Fruit fly (Drosophila melanogaster) whole organism, embryonic: Measurements from ENCODE around the gene CG14020.
A peak's percentile ranks its signal among the peaks of the same experiment; 100 is the strongest.

ENCODE experiments used
- Atf-2 ChIP-seq: fragments of 200-800 bp; sonication (Bioruptor generic); optimal IDR thresholded peaks from 2 replicates; lab custom pipeline; 2016; ENCODE audit warnings: missing biosample characterization, missing genetic modification characterization
- CG10274 ChIP-seq: fragments of 200-800 bp; sonication (Bioruptor generic); optimal IDR thresholded peaks from 3 replicates; lab custom pipeline; 2017; ENCODE audit warnings: missing biosample characterization, mild to moderate bottlenecking, missing genetic modification characterization
- CG10321 ChIP-seq: fragments of 200-800 bp; sonication (Bioruptor generic); IDR thresholded peaks from 2 replicates; pipeline ENCODE4 v1.3.6; 2022; ENCODE audit warnings: missing biosample characterization, missing genetic modification characterization
- CG10431 ChIP-seq: fragments of 200-800 bp; sonication (Bioruptor generic); optimal IDR thresholded peaks from 3 replicates; lab custom pipeline; 2018; ENCODE audit warnings: missing biosample characterization, mild to moderate bottlenecking, missing genetic modification characterization
- CG10979 ChIP-seq: fragments of 200-800 bp; sonication (Bioruptor generic); optimal IDR thresholded peaks from 2 replicates; lab custom pipeline; 2018; ENCODE audit warnings: missing biosample characterization, mild to moderate bottlenecking, missing genetic modification characterization, moderate library complexity
- CG11723 ChIP-seq: fragments of 200-800 bp; sonication (Bioruptor generic); optimal IDR thresholded peaks from 2 replicates; lab custom pipeline; 2017; ENCODE audit warnings: missing biosample characterization, mild to moderate bottlenecking, missing genetic modification characterization
- CG13624 ChIP-seq: fragments of 200-800 bp; sonication (Bioruptor generic); optimal IDR thresholded peaks from 2 replicates; lab custom pipeline; 2016; ENCODE audit warnings: missing biosample characterization, missing genetic modification characterization
- CG16813 ChIP-seq: fragments of 200-800 bp; sonication (Bioruptor generic); IDR thresholded peaks from 3 replicates; pipeline ENCODE4 v1.3.6; 2022; ENCODE audit warnings: missing biosample characterization, missing genetic modification characterization; ENCODE audit not compliant: partially characterized antibody
- CG16815 ChIP-seq: fragments of 200-800 bp; sonication (Bioruptor generic); optimal IDR thresholded peaks from 3 replicates; lab custom pipeline; 2017; ENCODE audit warnings: missing biosample characterization, mild to moderate bottlenecking, missing genetic modification characterization
- CG17186 ChIP-seq: fragments of 200-800 bp; sonication (Bioruptor generic); optimal IDR thresholded peaks from 3 replicates; lab custom pipeline; 2017; ENCODE audit warnings: missing biosample characterization, missing genetic modification reagents, missing genetic modification characterization
- CG17361 ChIP-seq: fragments of 200-800 bp; sonication (Bioruptor generic); IDR thresholded peaks from 3 replicates; pipeline ENCODE4 v1.3.6; 2022; ENCODE audit warnings: missing biosample characterization, missing genetic modification characterization
- CG2116 ChIP-seq: fragments of 200-800 bp; sonication (Bioruptor generic); optimal IDR thresholded peaks from 3 replicates; lab custom pipeline; 2018; ENCODE audit warnings: missing biosample characterization, mild to moderate bottlenecking, missing genetic modification characterization
- CG2120 ChIP-seq: fragments of 200-800 bp; sonication (Bioruptor generic); optimal IDR thresholded peaks from 3 replicates; lab custom pipeline; 2016; ENCODE audit warnings: missing biosample characterization, missing genetic modification characterization
- CG2202 ChIP-seq: fragments of 200-800 bp; sonication (Bioruptor generic); optimal IDR thresholded peaks from 2 replicates; lab custom pipeline; 2018; ENCODE audit warnings: missing biosample characterization, mild to moderate bottlenecking, missing genetic modification characterization
- CG2678 ChIP-seq: fragments of 200-800 bp; sonication (Bioruptor generic); optimal IDR thresholded peaks from 3 replicates; lab custom pipeline; 2019; ENCODE audit warnings: missing biosample characterization, mild to moderate bottlenecking, missing genetic modification characterization, moderate library complexity
- CG4282 ChIP-seq: fragments of 200-800 bp; sonication (Bioruptor generic); optimal IDR thresholded peaks from 2 replicates; lab custom pipeline; 2016; ENCODE audit warnings: missing biosample characterization, missing genetic modification characterization
- CG4707 ChIP-seq: fragments of 200-800 bp; sonication (Bioruptor generic); optimal IDR thresholded peaks from 2 replicates; lab custom pipeline; 2018; ENCODE audit warnings: missing biosample characterization, mild to moderate bottlenecking, missing genetic modification characterization, moderate library complexity
- CG8281 ChIP-seq: fragments of 200-800 bp; sonication (Bioruptor generic); optimal IDR thresholded peaks from 2 replicates; lab custom pipeline; 2018; ENCODE audit warnings: missing biosample characterization, mild to moderate bottlenecking, missing genetic modification characterization, moderate library complexity
- CG8290 ChIP-seq, 3 experiments: fragments of 200-800 bp; sonication (Bioruptor generic); optimal IDR thresholded peaks; 2 replicates each; lab custom pipeline; 2016 to 2019; ENCODE audit warnings: missing biosample characterization in 3 of 3, missing genetic modification characterization in 3 of 3, mild to moderate bottlenecking in 2 of 3, moderate library complexity in 1 of 3
- CG8478 ChIP-seq: fragments of >200 bp; optimal IDR thresholded peaks from 2 replicates; lab custom pipeline; 2018
- CG9817 ChIP-seq: fragments of 200-800 bp; sonication (Bioruptor generic); optimal IDR thresholded peaks from 2 replicates; lab custom pipeline; 2018; ENCODE audit warnings: missing biosample characterization, mild to moderate bottlenecking, missing genetic modification characterization, moderate library complexity
- Dad ChIP-seq: fragments of 200-800 bp; sonication (Bioruptor generic); optimal IDR thresholded peaks from 3 replicates; lab custom pipeline; 2016; ENCODE audit warnings: missing biosample characterization, missing genetic modification characterization
- Dbx ChIP-seq: fragments of 200-800 bp; sonication (Bioruptor generic); IDR thresholded peaks from 3 replicates; pipeline ENCODE4 v1.3.6; 2022; ENCODE audit warnings: missing biosample characterization, missing genetic modification characterization
- Doc2 ChIP-seq: fragments of 200-800 bp; sonication (Bioruptor generic); IDR thresholded peaks from 2 replicates; pipeline ENCODE4 v1.3.6; 2022; ENCODE audit warnings: missing biosample characterization, missing genetic modification characterization
- E2f1 ChIP-seq: fragments of 200-800 bp; sonication (Bioruptor generic); IDR thresholded peaks from 2 replicates; pipeline ENCODE4 v1.3.6; 2022; ENCODE audit warnings: missing biosample characterization, missing genetic modification characterization
- E2f2 ChIP-seq: fragments of 200-800 bp; sonication (Bioruptor generic); IDR thresholded peaks from 2 replicates; pipeline ENCODE4 v1.3.6; 2022; ENCODE audit warnings: missing biosample characterization, missing genetic modification characterization
- HLHmδ ChIP-seq: fragments of 200-800 bp; sonication (Bioruptor generic); optimal IDR thresholded peaks from 2 replicates; lab custom pipeline; 2018; ENCODE audit warnings: missing biosample characterization, mild to moderate bottlenecking, missing genetic modification characterization, moderate library complexity
- Hmx ChIP-seq: fragments of 200-800 bp; sonication (Bioruptor generic); optimal IDR thresholded peaks from 2 replicates; lab custom pipeline; 2016; ENCODE audit warnings: missing biosample characterization, missing genetic modification characterization
- Jarid2 ChIP-seq: fragments of 200-800 bp; sonication (Bioruptor generic); optimal IDR thresholded peaks from 3 replicates; lab custom pipeline; 2017; ENCODE audit warnings: mild to moderate bottlenecking, missing biosample characterization, missing genetic modification reagents, missing genetic modification characterization
- Mrtf ChIP-seq: fragments of 200-800 bp; sonication (Bioruptor generic); IDR thresholded peaks from 3 replicates; pipeline ENCODE4 v1.3.6; 2022; ENCODE audit warnings: missing biosample characterization, missing genetic modification characterization
- Sry-β ChIP-seq: fragments of 200-800 bp; sonication (Bioruptor generic); optimal IDR thresholded peaks from 2 replicates; lab custom pipeline; 2018; ENCODE audit warnings: missing biosample characterization, mild to moderate bottlenecking, missing genetic modification characterization, moderate library complexity
- abd-A ChIP-seq: fragments of 200-800 bp; sonication (Bioruptor generic); optimal IDR thresholded peaks from 3 replicates; lab custom pipeline; 2019; ENCODE audit warnings: missing biosample characterization, mild to moderate bottlenecking, missing genetic modification characterization, moderate library complexity
- ash1 ChIP-seq: fragments of 200-800 bp; sonication (Bioruptor generic); optimal IDR thresholded peaks from 2 replicates; lab custom pipeline; 2018; ENCODE audit warnings: missing biosample characterization, mild to moderate bottlenecking, missing genetic modification characterization
- caup ChIP-seq: fragments of 200-800 bp; sonication (Bioruptor generic); optimal IDR thresholded peaks from 3 replicates; lab custom pipeline; 2017; ENCODE audit warnings: missing biosample characterization, mild to moderate bottlenecking, missing genetic modification characterization, moderate library complexity; ENCODE audit not compliant: severe bottlenecking
- cg ChIP-seq: fragments of 200-800 bp; sonication (Bioruptor generic); optimal IDR thresholded peaks from 3 replicates; lab custom pipeline; 2019; ENCODE audit warnings: missing biosample characterization, mild to moderate bottlenecking, missing genetic modification characterization, moderate library complexity
- chm ChIP-seq: fragments of 200-800 bp; sonication (Bioruptor generic); IDR thresholded peaks from 2 replicates; pipeline ENCODE4 v1.3.6; 2022; ENCODE audit warnings: missing biosample characterization, missing genetic modification characterization
- ci ChIP-seq: fragments of 200-800 bp; sonication (Bioruptor generic); IDR thresholded peaks from 3 replicates; pipeline ENCODE4 v1.3.6; 2022; ENCODE audit warnings: missing biosample characterization, missing genetic modification characterization
- crc ChIP-seq: fragments of 200-800 bp; sonication (Bioruptor generic); optimal IDR thresholded peaks from 2 replicates; lab custom pipeline; 2016; ENCODE audit warnings: missing biosample characterization, missing genetic modification characterization
- dimm ChIP-seq: fragments of 200-800 bp; sonication (Bioruptor generic); IDR thresholded peaks from 2 replicates; pipeline ENCODE4 v1.3.6; 2022; ENCODE audit warnings: missing biosample characterization, missing genetic modification characterization
- gce ChIP-seq: fragments of 200-800 bp; sonication (Bioruptor generic); IDR thresholded peaks from 3 replicates; pipeline ENCODE4 v1.3.6; 2022; ENCODE audit warnings: missing biosample characterization, missing genetic modification characterization
- grn ChIP-seq: fragments of 200-800 bp; sonication (Bioruptor generic); optimal IDR thresholded peaks from 3 replicates; lab custom pipeline; 2017; ENCODE audit warnings: missing biosample characterization, missing genetic modification characterization
- inv ChIP-seq: fragments of 200-800 bp; sonication (Bioruptor generic); IDR thresholded peaks from 2 replicates; pipeline ENCODE4 v1.3.6; 2022; ENCODE audit warnings: missing biosample characterization, missing genetic modification characterization; ENCODE audit not compliant: partially characterized antibody
- nerfin-1 ChIP-seq: fragments of 200-800 bp; sonication (Bioruptor generic); optimal IDR thresholded peaks from 3 replicates; lab custom pipeline; 2019; ENCODE audit warnings: missing biosample characterization, mild to moderate bottlenecking, missing genetic modification characterization, moderate library complexity
- nom ChIP-seq: fragments of 200-800 bp; sonication (Bioruptor generic); optimal IDR thresholded peaks from 2 replicates; lab custom pipeline; 2017; ENCODE audit warnings: missing biosample characterization, missing genetic modification characterization, mild to moderate bottlenecking, moderate library complexity, missing genetic modification reagents
- pum ChIP-seq: fragments of 200-800 bp; sonication (Bioruptor generic); optimal IDR thresholded peaks from 2 replicates; lab custom pipeline; 2016; ENCODE audit warnings: missing biosample characterization, missing genetic modification characterization
- seq ChIP-seq: fragments of 200-800 bp; sonication (Bioruptor generic); IDR thresholded peaks from 2 replicates; pipeline ENCODE4 v1.3.6; 2022; ENCODE audit warnings: missing biosample characterization, missing genetic modification characterization
- tgo ChIP-seq: fragments of 200-800 bp; sonication (Bioruptor generic); IDR thresholded peaks from 3 replicates; pipeline ENCODE4 v1.3.6; 2022; ENCODE audit warnings: missing biosample characterization, missing genetic modification characterization
- tio ChIP-seq: fragments of 200-800 bp; sonication (Bioruptor generic); optimal IDR thresholded peaks from 2 replicates; lab custom pipeline; 2017; ENCODE audit warnings: missing biosample characterization, missing genetic modification characterization, inconsistent platforms
- trem ChIP-seq: fragments of 200-800 bp; optimal IDR thresholded peaks from 3 replicates; lab custom pipeline; 2019; ENCODE audit warnings: missing biosample characterization, mild to moderate bottlenecking, missing genetic modification characterization, moderate library complexity
- zen2 ChIP-seq: fragments of 200-800 bp; sonication (Bioruptor generic); IDR thresholded peaks from 3 replicates; pipeline ENCODE4 v1.3.6; 2022; ENCODE audit warnings: missing biosample characterization, missing genetic modification characterization; ENCODE audit not compliant: partially characterized antibody

Gene CG14020

dm6 chr2L:5476699-5477098 is 40.8 kb upstream of the CG14020 start (continued):
- TF ChIP-seq CG16815 (GFP tag; lab: Kevin White, UChicago) = peak; percentile 90
- TF ChIP-seq grn = peak; percentile 43
- TF ChIP-seq CG2120 (GFP tag; lab: Kevin White, UChicago) = peak; percentile 78
- peak; percentile 90 for TF ChIP-seq CG10979 (tag; lab: Kevin White, UChicago)
- TF ChIP-seq Mrtf (GFP tag; lab: Robert Waterston, UW) = peak; percentile 66; the same call in 2 of the 3 replicates
- TF ChIP-seq nom = no peak
- TF ChIP-seq CG17361 (GFP tag; lab: Robert Waterston, UW) = peak; percentile 75
- TF ChIP-seq chm (GFP tag; lab: Robert Waterston, UW) = peak; percentile 93
- no peak for TF ChIP-seq cg (GFP tag; lab: Kevin White, UChicago)
- peak; percentile 56 for TF ChIP-seq caup (GFP tag; lab: Kevin White, UChicago)
- peak; percentile 93 for TF ChIP-seq ci (GFP tag; lab: Robert Waterston, UW)
- TF ChIP-seq CG2116 (GFP tag; lab: Kevin White, UChicago) = peak; percentile 34
- TF ChIP-seq nerfin-1 (tag; lab: Kevin White, UChicago) = peak; percentile 57
- no peak for TF ChIP-seq inv (GFP tag; lab: Robert Waterston, UW)
- TF ChIP-seq Hmx = peak; percentile 55
- peak; percentile 74 for TF ChIP-seq CG2678
- TF ChIP-seq E2f1 (GFP tag; lab: Robert Waterston, UW) = peak; percentile 76
- TF ChIP-seq CG9817 (tag; lab: Kevin White, UChicago) = peak; percentile 63
- no peak for TF ChIP-seq CG10274 (GFP tag; lab: Kevin White, UChicago)
- TF ChIP-seq E2f2 (GFP tag; lab: Robert Waterston, UW) = peak; percentile 58
- peak; percentile 87 for TF ChIP-seq CG8290 (GFP tag; optimal IDR thresholded peaks at IDR 0.05; lab: Kevin White, UChicago)
- TF ChIP-seq CG8290 (tag; optimal IDR thresholded peaks at IDR 0.05; lab: Kevin White, UChicago) = peak in 1 of 2 experiments; percentile 55
- no peak; the same call in 1 of the 3 replicates for TF ChIP-seq Dbx (GFP tag; lab: Robert Waterston, UW)
- peak; percentile 58 for TF ChIP-seq CG11723
- no peak for TF ChIP-seq CG17186 (GFP tag; lab: Kevin White, UChicago)
- peak; percentile 68 for TF ChIP-seq seq (GFP tag; lab: Robert Waterston, UW)
- TF ChIP-seq CG16813 (GFP tag; lab: Robert Waterston, UW) = no peak
- TF ChIP-seq CG4282 (GFP tag; lab: Kevin White, UChicago) = peak; percentile 61
- peak; percentile 18 for TF ChIP-seq Sry-β (GFP tag; lab: Kevin White, UChicago)
- peak; percentile 86 for TF ChIP-seq CG2202
- peak; percentile 35 for TF ChIP-seq CG10431
- TF ChIP-seq Atf-2 (GFP tag; lab: Kevin White, UChicago) = peak; percentile 81
- TF ChIP-seq Dad (GFP tag; lab: Kevin White, UChicago) = peak; percentile 70
- no peak for TF ChIP-seq ash1 (GFP tag; lab: Kevin White, UChicago)
- TF ChIP-seq dimm (GFP tag; lab: Robert Waterston, UW) = peak; percentile 73
- TF ChIP-seq HLHmδ = no peak
- peak; percentile 48 for TF ChIP-seq trem
- peak; percentile 92 for TF ChIP-seq pum (GFP tag; lab: Kevin White, UChicago)
- peak; percentile 71 for TF ChIP-seq tgo (GFP tag; lab: Robert Waterston, UW)
- peak; percentile 25 for TF ChIP-seq CG8281
- TF ChIP-seq zen2 = no peak
- TF ChIP-seq gce = peak; percentile 75; the same call in 2 of the 3 replicates
- peak; percentile 82 for TF ChIP-seq crc (GFP tag; lab: Kevin White, UChicago)
- TF ChIP-seq tio (GFP tag; lab: Kevin White, UChicago) = peak; percentile 85
- TF ChIP-seq CG10321 (GFP tag; lab: Robert Waterston, UW) = peak; percentile 41; the same call in 1 of the 2 replicates
- TF ChIP-seq CG8478 (lab: Kevin White, UChicago) = no peak
- TF ChIP-seq Doc2 (GFP tag; lab: Robert Waterston, UW) = 0 out of 2 replicates have a peak, but pooled peaks have one; percentile 31
- peak; percentile 66 for TF ChIP-seq CG4707 (GFP tag; lab: Kevin White, UChicago)
- TF ChIP-seq Jarid2 (GFP tag; lab: Kevin White, UChicago) = peak; percentile 58
- peak; percentile 57 for TF ChIP-seq CG13624 (GFP tag; lab: Kevin White, UChicago)
- no peak for TF ChIP-seq abd-A
